Fruit fly (Drosophila melanogaster) whole organism, embryonic: ENCODE results near the gene stol.
A peak's percentile ranks its signal among the peaks of the same experiment; 100 is the strongest.

Source experiments
- Atf3 ChIP-seq: fragments of 200-800 bp; sonication (Bioruptor generic); optimal IDR thresholded peaks from 3 replicates; lab custom pipeline; 2016; ENCODE audit warnings: missing biosample characterization, missing genetic modification characterization
- Bteb2 ChIP-seq: fragments of 200-800 bp; sonication (Bioruptor generic); optimal IDR thresholded peaks from 2 replicates; lab custom pipeline; 2016; ENCODE audit warnings: missing biosample characterization, missing genetic modification characterization
- CG10366 ChIP-seq: fragments of 200-800 bp; sonication (Bioruptor generic); IDR thresholded peaks from 2 replicates; pipeline ENCODE4 v1.3.6; 2022; ENCODE audit warnings: missing biosample characterization, missing genetic modification characterization
- CG10543 ChIP-seq: fragments of 200-800 bp; sonication (Bioruptor generic); optimal IDR thresholded peaks from 3 replicates; lab custom pipeline; 2017; ENCODE audit warnings: missing biosample characterization, mild to moderate bottlenecking, missing genetic modification characterization, moderate library complexity
- CG10654 ChIP-seq: fragments of 200-800 bp; sonication (Bioruptor generic); optimal IDR thresholded peaks from 2 replicates; lab custom pipeline; 2016; ENCODE audit warnings: missing biosample characterization, missing genetic modification characterization
- CG13424 ChIP-seq: fragments of 200-800 bp; sonication (Bioruptor generic); optimal IDR thresholded peaks from 2 replicates; lab custom pipeline; 2019; ENCODE audit warnings: missing biosample characterization, mild to moderate bottlenecking, missing genetic modification characterization, moderate library complexity
- CG13624 ChIP-seq: fragments of 200-800 bp; sonication (Bioruptor generic); optimal IDR thresholded peaks from 2 replicates; lab custom pipeline; 2016; ENCODE audit warnings: missing biosample characterization, missing genetic modification characterization
- CG14014 ChIP-seq: fragments of 200-800 bp; sonication (Bioruptor generic); IDR thresholded peaks from 2 replicates; pipeline ENCODE4 v1.3.6; 2022; ENCODE audit warnings: missing biosample characterization, missing genetic modification characterization
- CG2116 ChIP-seq: fragments of 200-800 bp; sonication (Bioruptor generic); optimal IDR thresholded peaks from 3 replicates; lab custom pipeline; 2018; ENCODE audit warnings: missing biosample characterization, mild to moderate bottlenecking, missing genetic modification characterization
- CG32532 ChIP-seq: fragments of 200-800 bp; sonication (Bioruptor generic); IDR thresholded peaks from 2 replicates; pipeline ENCODE4 v1.3.6; 2022; ENCODE audit warnings: missing biosample characterization, missing genetic modification characterization
- CG3726 ChIP-seq: fragments of 200-800 bp; sonication (Bioruptor generic); IDR thresholded peaks from 3 replicates; pipeline ENCODE4, ENCODE4 v1.3.6; 2022; ENCODE audit warnings: missing biosample characterization, missing genetic modification characterization
- CG3995 ChIP-seq: fragments of 200-800 bp; sonication (Bioruptor generic); optimal IDR thresholded peaks from 3 replicates; lab custom pipeline; 2016; ENCODE audit warnings: missing biosample characterization, missing genetic modification characterization
- CG6654 ChIP-seq: fragments of 200-800 bp; sonication (Bioruptor generic); optimal IDR thresholded peaks from 2 replicates; lab custom pipeline; 2017; ENCODE audit warnings: missing biosample characterization, mild to moderate bottlenecking, missing genetic modification characterization
- CG8089 ChIP-seq: fragments of 200-800 bp; sonication (Bioruptor generic); optimal IDR thresholded peaks from 3 replicates; lab custom pipeline; 2016; ENCODE audit warnings: missing biosample characterization, missing genetic modification characterization
- CG8359 ChIP-seq: fragments of 200-800 bp; sonication (Bioruptor generic); optimal IDR thresholded peaks from 2 replicates; lab custom pipeline; 2017; ENCODE audit warnings: missing biosample characterization, mild to moderate bottlenecking, missing genetic modification characterization, borderline replicate concordance
- CG8478 ChIP-seq: fragments of >200 bp; optimal IDR thresholded peaks from 2 replicates; lab custom pipeline; 2018
- CG8765 ChIP-seq: fragments of 200-800 bp; sonication (Bioruptor generic); IDR thresholded peaks from 2 replicates; pipeline ENCODE4 v1.3.6; 2022; ENCODE audit warnings: missing biosample characterization, missing genetic modification characterization
- CG9797 ChIP-seq: fragments of 200-800 bp; sonication (Bioruptor generic); optimal IDR thresholded peaks from 3 replicates; lab custom pipeline; 2018; ENCODE audit warnings: missing biosample characterization, mild to moderate bottlenecking, missing genetic modification characterization
- CkIIα-i1 ChIP-seq: fragments of 200-800 bp; sonication (Bioruptor generic); IDR thresholded peaks from 2 replicates; pipeline ENCODE4 v1.3.6; 2022; ENCODE audit warnings: missing biosample characterization, missing genetic modification characterization
- D19B ChIP-seq: fragments of 200-800 bp; sonication (Bioruptor generic); optimal IDR thresholded peaks from 2 replicates; lab custom pipeline; 2017; ENCODE audit warnings: missing biosample characterization, mild to moderate bottlenecking, missing genetic modification characterization
- Dek ChIP-seq: fragments of 200-800 bp; sonication (Bioruptor generic); optimal IDR thresholded peaks from 3 replicates; lab custom pipeline; 2019; ENCODE audit warnings: missing biosample characterization, mild to moderate bottlenecking, missing genetic modification characterization, moderate library complexity
- Dp ChIP-seq: fragments of 200-800 bp; sonication (Bioruptor generic); optimal IDR thresholded peaks from 2 replicates; lab custom pipeline; 2018; ENCODE audit warnings: missing biosample characterization, mild to moderate bottlenecking, missing genetic modification characterization, moderate library complexity
- Fer3 ChIP-seq: fragments of 200-800 bp; sonication (Bioruptor generic); optimal IDR thresholded peaks from 2 replicates; lab custom pipeline; 2018; ENCODE audit warnings: missing biosample characterization, mild to moderate bottlenecking, missing genetic modification characterization, moderate library complexity
- GATAe ChIP-seq: fragments of 200-800 bp; sonication (Bioruptor generic); conservative IDR thresholded peaks from 2 replicates; pipeline ENCODE4 v1.3.6; 2022; ENCODE audit warnings: missing biosample characterization, missing genetic modification characterization
- H2.0 ChIP-seq: fragments of 200-800 bp; sonication (Bioruptor generic); IDR thresholded peaks from 2 replicates; pipeline ENCODE4 v1.3.6; 2022; ENCODE audit warnings: missing biosample characterization, missing genetic modification characterization
- HLH54F ChIP-seq: fragments of 200-800 bp; sonication (Bioruptor generic); optimal IDR thresholded peaks from 3 replicates; lab custom pipeline; 2016; ENCODE audit warnings: missing biosample characterization, missing genetic modification characterization
- Hr78 ChIP-seq, 2 experiments: fragments of 200-800 bp in 1 of 2; fragments of >200 bp in 1 of 2; sonication (Bioruptor generic) in 1 of 2; optimal IDR thresholded peaks; 2 replicates each; lab custom pipeline; 2017 to 2019; ENCODE audit warnings: missing biosample characterization in 2 of 2, missing genetic modification characterization in 2 of 2, mild to moderate bottlenecking in 1 of 2, moderate library complexity in 1 of 2
- Lim3 ChIP-seq: fragments of 200-800 bp; sonication (Bioruptor generic); IDR thresholded peaks from 2 replicates; pipeline ENCODE4 v1.3.6; 2022; ENCODE audit warnings: missing biosample characterization, missing genetic modification characterization
- MTF-1 ChIP-seq: fragments of 200-800 bp; sonication (Bioruptor generic); optimal IDR thresholded peaks from 2 replicates; lab custom pipeline; 2018; ENCODE audit warnings: missing biosample characterization, mild to moderate bottlenecking, missing genetic modification characterization, borderline replicate concordance
- Meics ChIP-seq: fragments of 200-800 bp; sonication (Bioruptor generic); optimal IDR thresholded peaks from 2 replicates; lab custom pipeline; 2017; ENCODE audit warnings: missing biosample characterization, mild to moderate bottlenecking, missing genetic modification characterization
- Nf-YA ChIP-seq: fragments of 200-800 bp; sonication (Bioruptor generic); IDR thresholded peaks from 2 replicates; pipeline ENCODE4 v1.3.6; 2022; ENCODE audit warnings: missing biosample characterization, missing genetic modification characterization
- Sry-β ChIP-seq: fragments of 200-800 bp; sonication (Bioruptor generic); optimal IDR thresholded peaks from 2 replicates; lab custom pipeline; 2018; ENCODE audit warnings: missing biosample characterization, mild to moderate bottlenecking, missing genetic modification characterization, moderate library complexity
- Sry-δ ChIP-seq: fragments of 200-800 bp; sonication (Bioruptor generic); optimal IDR thresholded peaks from 2 replicates; lab custom pipeline; 2016; ENCODE audit warnings: missing biosample characterization, missing genetic modification characterization
- Trl ChIP-seq, 3 experiments: fragments of >200 bp in 2 of 3; fragments of 200-800 bp in 1 of 3; sonication (Bioruptor generic) in 1 of 3; optimal IDR thresholded peaks; 2 replicates in 1 of 3; 3 replicates in 2 of 3; lab custom pipeline; 2016 to 2017; ENCODE audit warnings: missing biosample characterization in 1 of 3, missing genetic modification characterization in 1 of 3
- al ChIP-seq: fragments of 200-800 bp; sonication (Bioruptor generic); IDR thresholded peaks from 2 replicates; pipeline ENCODE4 v1.3.6; 2022; ENCODE audit warnings: missing biosample characterization, missing genetic modification characterization
- bsh ChIP-seq, 2 experiments: fragments of 200-800 bp; sonication (Bioruptor generic); optimal IDR thresholded peaks; 2 replicates each; lab custom pipeline; 2017 to 2018; ENCODE audit warnings: mild to moderate bottlenecking in 2 of 2, missing biosample characterization in 2 of 2, missing genetic modification characterization in 2 of 2, moderate library complexity in 1 of 2
- crc ChIP-seq: fragments of 200-800 bp; sonication (Bioruptor generic); optimal IDR thresholded peaks from 2 replicates; lab custom pipeline; 2016; ENCODE audit warnings: missing biosample characterization, missing genetic modification characterization
- cwo ChIP-seq: fragments of 200-800 bp; sonication (Bioruptor generic); optimal IDR thresholded peaks from 3 replicates; lab custom pipeline; 2017; ENCODE audit warnings: missing biosample characterization, missing genetic modification characterization, mild to moderate bottlenecking, moderate library complexity, missing genetic modification reagents
- dysf ChIP-seq: fragments of 200-800 bp; sonication (Bioruptor generic); IDR thresholded peaks from 3 replicates; pipeline ENCODE4 v1.3.6; 2022; ENCODE audit warnings: missing biosample characterization, missing genetic modification characterization
- gce ChIP-seq: fragments of 200-800 bp; sonication (Bioruptor generic); IDR thresholded peaks from 3 replicates; pipeline ENCODE4 v1.3.6; 2022; ENCODE audit warnings: missing biosample characterization, missing genetic modification characterization
- jigr1 ChIP-seq: fragments of 200-800 bp; sonication (Bioruptor generic); IDR thresholded peaks from 3 replicates; pipeline ENCODE4 v1.3.6; 2022; ENCODE audit warnings: missing biosample characterization, missing genetic modification characterization
- kah ChIP-seq: fragments of 200-800 bp; sonication (Bioruptor generic); optimal IDR thresholded peaks from 2 replicates; lab custom pipeline; 2018; ENCODE audit warnings: missing biosample characterization, mild to moderate bottlenecking, missing genetic modification characterization
- pfk ChIP-seq: fragments of 200-800 bp; sonication (Bioruptor generic); optimal IDR thresholded peaks from 2 replicates; lab custom pipeline; 2018; ENCODE audit warnings: missing biosample characterization, mild to moderate bottlenecking, missing genetic modification characterization, moderate library complexity
- pzg ChIP-seq: fragments of 200-800 bp; sonication (Bioruptor generic); optimal IDR thresholded peaks from 3 replicates; lab custom pipeline; 2018; ENCODE audit warnings: missing biosample characterization, mild to moderate bottlenecking, missing genetic modification characterization, moderate library complexity
- sna ChIP-seq: fragments of 200-800 bp; sonication (Bioruptor generic); IDR thresholded peaks from 2 replicates; pipeline ENCODE4 v1.3.6; 2022; ENCODE audit warnings: missing biosample characterization, missing genetic modification characterization; ENCODE audit not compliant: partially characterized antibody
- tap ChIP-seq: fragments of 200-800 bp; optimal IDR thresholded peaks from 3 replicates; lab custom pipeline; 2019; ENCODE audit warnings: missing biosample characterization, mild to moderate bottlenecking, missing genetic modification characterization, moderate library complexity
- trh ChIP-seq: fragments of 200-800 bp; sonication (Bioruptor generic); optimal IDR thresholded peaks from 2 replicates; lab custom pipeline; 2016; ENCODE audit warnings: missing biosample characterization, missing genetic modification characterization
- zf30C ChIP-seq: fragments of 200-800 bp; sonication (Bioruptor generic); optimal IDR thresholded peaks from 3 replicates; lab custom pipeline; 2018; ENCODE audit warnings: missing biosample characterization, mild to moderate bottlenecking, missing genetic modification characterization
- zfh1 ChIP-seq: fragments of 200-800 bp; sonication (Bioruptor generic); IDR thresholded peaks from 3 replicates; pipeline ENCODE4 v1.3.6; 2022; ENCODE audit warnings: missing biosample characterization, missing genetic modification characterization

stol gene

dm6 chr2L:15746600-15747393, 28.7 kb upstream of the stol start (continued):
- TF ChIP-seq Atf3 (no peak), tap (tag; lab: Kevin White, UChicago) (peak; percentile 87), CG8359 (GFP tag; lab: Kevin White, UChicago) (peak; percentile 68), CG3726 (GFP tag; lab: Robert Waterston, UW) (peak; percentile 65; the same call in 1 of the 3 replicates), CG13424 (tag; lab: Kevin White, UChicago) (peak; percentile 97), bsh (GFP tag; optimal IDR thresholded peaks at IDR 0.05; lab: Kevin White, UChicago) (peak; percentile 35 to 89), cwo (GFP tag; lab: Kevin White, UChicago) (peak; percentile 79), Lim3 (no peak), Dp (GFP tag; lab: Kevin White, UChicago) (no peak), CG3995 (GFP tag; lab: Kevin White, UChicago) (no peak), jigr1 (no peak), gce (GFP tag; lab: Robert Waterston, UW) (no peak), CG32532 (peak; percentile 84), sna (GFP tag; lab: Robert Waterston, UW) (no peak), Meics (peak; percentile 94), zfh1 (GFP tag; lab: Robert Waterston, UW) (peak; percentile 82), Hr78 (GFP tag; optimal IDR thresholded peaks at IDR 0.05; lab: Kevin White, UChicago) (peak in 1 of 2 experiments; percentile 71), CG2116 (peak; percentile 66), pfk (no peak), zf30C (GFP tag; lab: Kevin White, UChicago) (no peak), H2.0 (GFP tag; lab: Robert Waterston, UW) (peak; percentile 78), MTF-1 (GFP tag; lab: Kevin White, UChicago) (peak; percentile 29), CG9797 (GFP tag; lab: Kevin White, UChicago) (peak; percentile 16), CG13624 (GFP tag; lab: Kevin White, UChicago) (no peak), trh (GFP tag; lab: Kevin White, UChicago) (peak; percentile 72), crc (no peak), HLH54F (GFP tag; lab: Kevin White, UChicago) (peak; percentile 44), CG10654 (peak; percentile 81), CG8765 (GFP tag; lab: Robert Waterston, UW) (0 out of 2 replicates have a peak, but pooled peaks have one; percentile 39), CG10366 (peak; percentile 65), al (GFP tag; lab: Robert Waterston, UW) (peak; percentile 71), dysf (GFP tag; lab: Robert Waterston, UW) (peak; percentile 90), Sry-δ (no peak), Dek (tag; lab: Kevin White, UChicago) (peak; percentile 87), Sry-β (GFP tag; lab: Kevin White, UChicago) (peak; percentile 25), CG8478 (no peak), CG10543 (GFP tag; lab: Kevin White, UChicago) (peak; percentile 94), CG14014 (GFP tag; lab: Robert Waterston, UW) (peak; percentile 62; the same call in 1 of the 2 replicates), CG8089 (GFP tag; lab: Kevin White, UChicago) (no peak), GATAe (GFP tag; lab: Robert Waterston, UW) (no peak), Nf-YA (GFP tag; lab: Robert Waterston, UW) (0 out of 2 replicates have a peak, but pooled peaks have one; percentile 52), CkIIα-i1 (GFP tag; lab: Robert Waterston, UW) (no peak), pzg (GFP tag; lab: Kevin White, UChicago) (no peak), D19B (GFP tag; lab: Kevin White, UChicago) (peak; percentile 84), Fer3 (tag; lab: Kevin White, UChicago) (peak; percentile 84), Bteb2 (GFP tag; lab: Kevin White, UChicago) (peak; percentile 5), CG6654 (GFP tag; lab: Kevin White, UChicago) (peak; percentile 82), Trl (optimal IDR thresholded peaks at IDR 0.05; lab: Kevin White, UChicago) (no peak), Trl (GFP tag; optimal IDR thresholded peaks at IDR 0.05; lab: Kevin White, UChicago) (no peak), kah (GFP tag; lab: Kevin White, UChicago) (peak; percentile 97)
